Worm (Caenorhabditis elegans): ENCODE results near the gene F45E1.1.

DNA sequence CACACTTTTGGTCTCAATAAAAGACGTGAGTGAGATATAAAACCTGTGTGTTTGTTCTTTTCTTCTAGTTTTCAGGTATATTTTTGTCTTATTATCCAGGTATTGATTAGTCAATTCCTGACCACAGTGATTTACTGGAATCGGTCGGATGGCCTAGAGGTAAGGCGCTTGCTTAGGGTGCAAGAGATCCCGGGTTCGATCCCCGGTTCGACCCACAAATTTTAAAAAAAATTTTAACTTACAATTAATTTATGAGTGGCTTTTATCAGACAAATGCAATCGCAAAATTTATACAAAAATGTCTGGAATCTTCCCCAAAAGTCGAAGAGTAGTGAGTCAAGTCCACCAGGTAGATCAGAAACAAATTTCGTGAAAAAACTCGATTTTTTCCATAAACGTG is 33.9 kb downstream of the F45E1.1 start:
- TF ChIP-seq lin-13 (tag; optimal IDR thresholded peaks at IDR 0.05) (no peak), nhr-237 (tag; optimal IDR thresholded peaks at IDR 0.05) (no peak), pha-4 (tag; optimal IDR thresholded peaks at IDR 0.05) (no peak), unc-62 (GFP tag; optimal IDR thresholded peaks at IDR 0.05) (no peak), snpc-4 (tag; optimal IDR thresholded peaks at IDR 0.05) (no peak), unc-39 (tag; optimal IDR thresholded peaks at IDR 0.05) (no peak), ceh-83 (GFP tag; optimal IDR thresholded peaks at IDR 0.05) (no peak), nhr-12 (tag; optimal IDR thresholded peaks at IDR 0.05) (no peak), mep-1 (tag; optimal IDR thresholded peaks at IDR 0.05) (no peak), ztf-11 (tag; optimal IDR thresholded peaks at IDR 0.05) (no peak), lsy-2 (tag; optimal IDR thresholded peaks at IDR 0.05) (no peak)

All from whole organism, mixed stage, embryonic.